Fruit fly (Drosophila melanogaster) whole organism, embryonic: Measurements from ENCODE around the gene CG11560.

ENCODE experiments used
- BtbVII ChIP-seq: fragments of 200-800 bp; sonication (Bioruptor generic); optimal IDR thresholded peaks from 3 replicates; lab custom pipeline; 2017; ENCODE audit warnings: missing biosample characterization, mild to moderate bottlenecking, missing genetic modification characterization
- CG11695 ChIP-seq: fragments of 200-800 bp; sonication (Bioruptor generic); IDR thresholded peaks from 3 replicates; pipeline ENCODE4 v1.3.6; 2022; ENCODE audit warnings: missing biosample characterization, missing genetic modification characterization
- CG12104 ChIP-seq: fragments of 200-800 bp; sonication (Bioruptor generic); optimal IDR thresholded peaks from 3 replicates; lab custom pipeline; 2016; ENCODE audit warnings: missing biosample characterization, missing genetic modification characterization
- CG12155 ChIP-seq: fragments of 200-800 bp; sonication (Bioruptor generic); optimal IDR thresholded peaks from 3 replicates; lab custom pipeline; 2016; ENCODE audit warnings: missing biosample characterization, missing genetic modification characterization
- CG12659 ChIP-seq: fragments of 200-800 bp; sonication (Bioruptor generic); optimal IDR thresholded peaks from 3 replicates; lab custom pipeline; 2017; ENCODE audit warnings: mild to moderate bottlenecking, missing biosample characterization, missing genetic modification reagents, missing genetic modification characterization
- CG16779 ChIP-seq: fragments of 200-800 bp; sonication (Bioruptor generic); IDR thresholded peaks from 2 replicates; pipeline ENCODE4 v1.3.6; 2022; ENCODE audit warnings: missing biosample characterization, missing genetic modification characterization
- CG17802 ChIP-seq: fragments of 200-800 bp; sonication (Bioruptor generic); optimal IDR thresholded peaks from 2 replicates; lab custom pipeline; 2018; ENCODE audit warnings: missing biosample characterization, mild to moderate bottlenecking, missing genetic modification characterization, moderate library complexity
- CG2678 ChIP-seq: fragments of 200-800 bp; sonication (Bioruptor generic); optimal IDR thresholded peaks from 3 replicates; lab custom pipeline; 2019; ENCODE audit warnings: missing biosample characterization, mild to moderate bottlenecking, missing genetic modification characterization, moderate library complexity
- CG3847 ChIP-seq: fragments of 200-800 bp; sonication (Bioruptor generic); IDR thresholded peaks from 2 replicates; pipeline ENCODE4 v1.3.6; 2022; ENCODE audit warnings: missing biosample characterization, missing genetic modification characterization
- CG4328 ChIP-seq: fragments of 200-800 bp; sonication (Bioruptor generic); optimal IDR thresholded peaks from 3 replicates; lab custom pipeline; 2017; ENCODE audit warnings: missing biosample characterization, missing genetic modification reagents, missing genetic modification characterization
- CG6654 ChIP-seq: fragments of 200-800 bp; sonication (Bioruptor generic); optimal IDR thresholded peaks from 2 replicates; lab custom pipeline; 2017; ENCODE audit warnings: missing biosample characterization, mild to moderate bottlenecking, missing genetic modification characterization
- CG7357 ChIP-seq: fragments of 200-800 bp; sonication (Bioruptor generic); IDR thresholded peaks from 3 replicates; pipeline ENCODE4 v1.3.6; 2022; ENCODE audit warnings: missing biosample characterization, missing genetic modification characterization
- CG7987 ChIP-seq: fragments of 200-800 bp; sonication (Bioruptor generic); optimal IDR thresholded peaks from 2 replicates; lab custom pipeline; 2018; ENCODE audit warnings: missing biosample characterization, mild to moderate bottlenecking, missing genetic modification characterization, moderate library complexity
- CkIIα-i1 ChIP-seq: fragments of 200-800 bp; sonication (Bioruptor generic); IDR thresholded peaks from 2 replicates; pipeline ENCODE4 v1.3.6; 2022; ENCODE audit warnings: missing biosample characterization, missing genetic modification characterization
- Dip2 ChIP-seq: fragments of 200-800 bp; sonication (Bioruptor generic); IDR thresholded peaks from 2 replicates; pipeline ENCODE4 v1.3.6; 2022; ENCODE audit warnings: missing biosample characterization, missing genetic modification characterization
- Dip3 ChIP-seq: fragments of 200-800 bp; sonication (Bioruptor generic); optimal IDR thresholded peaks from 3 replicates; lab custom pipeline; 2016; ENCODE audit warnings: missing biosample characterization, missing genetic modification characterization
- Elba2 ChIP-seq: fragments of 200-800 bp; sonication (Bioruptor generic); optimal IDR thresholded peaks from 3 replicates; lab custom pipeline; 2016; ENCODE audit warnings: missing biosample characterization, missing genetic modification characterization
- Fer3 ChIP-seq: fragments of 200-800 bp; sonication (Bioruptor generic); optimal IDR thresholded peaks from 2 replicates; lab custom pipeline; 2018; ENCODE audit warnings: missing biosample characterization, mild to moderate bottlenecking, missing genetic modification characterization, moderate library complexity
- H15 ChIP-seq: fragments of 200-800 bp; sonication (Bioruptor generic); IDR thresholded peaks from 3 replicates; pipeline ENCODE4 v1.3.6; 2022; ENCODE audit warnings: missing biosample characterization, missing genetic modification characterization
- HLH54F ChIP-seq: fragments of 200-800 bp; sonication (Bioruptor generic); optimal IDR thresholded peaks from 3 replicates; lab custom pipeline; 2016; ENCODE audit warnings: missing biosample characterization, missing genetic modification characterization
- Hmx ChIP-seq: fragments of 200-800 bp; sonication (Bioruptor generic); optimal IDR thresholded peaks from 2 replicates; lab custom pipeline; 2016; ENCODE audit warnings: missing biosample characterization, missing genetic modification characterization
- Hr39 ChIP-seq: fragments of >200 bp; optimal IDR thresholded peaks from 2 replicates; lab custom pipeline; 2017
- Kr ChIP-seq: fragments of 200-800 bp; sonication (Bioruptor generic); optimal IDR thresholded peaks from 2 replicates; lab custom pipeline; 2017; ENCODE audit warnings: missing biosample characterization, mild to moderate bottlenecking, missing genetic modification characterization
- Max ChIP-seq: fragments of 200-800 bp; sonication (Bioruptor generic); optimal IDR thresholded peaks from 2 replicates; lab custom pipeline; 2016; ENCODE audit warnings: missing biosample characterization, mild to moderate bottlenecking, missing genetic modification characterization
- Meics ChIP-seq: fragments of 200-800 bp; sonication (Bioruptor generic); optimal IDR thresholded peaks from 2 replicates; lab custom pipeline; 2017; ENCODE audit warnings: missing biosample characterization, mild to moderate bottlenecking, missing genetic modification characterization
- Mes4 ChIP-seq: fragments of 200-800 bp; sonication (Bioruptor generic); optimal IDR thresholded peaks from 2 replicates; lab custom pipeline; 2016; ENCODE audit warnings: missing biosample characterization, missing genetic modification characterization
- NC2β ChIP-seq: fragments of 200-800 bp; sonication (Bioruptor generic); optimal IDR thresholded peaks from 2 replicates; lab custom pipeline; 2016; ENCODE audit warnings: missing biosample characterization, missing genetic modification characterization
- Nf-YA ChIP-seq: fragments of 200-800 bp; sonication (Bioruptor generic); IDR thresholded peaks from 2 replicates; pipeline ENCODE4 v1.3.6; 2022; ENCODE audit warnings: missing biosample characterization, missing genetic modification characterization
- Poxn ChIP-seq: fragments of 200-800 bp; sonication (Bioruptor generic); IDR thresholded peaks from 2 replicates; pipeline ENCODE4 v1.3.6; 2022; ENCODE audit warnings: missing biosample characterization, missing genetic modification characterization
- Sox100B ChIP-seq: fragments of 200-800 bp; sonication (Bioruptor generic); optimal IDR thresholded peaks from 3 replicates; lab custom pipeline; 2018; ENCODE audit warnings: missing biosample characterization, mild to moderate bottlenecking, missing genetic modification characterization
- bbx ChIP-seq: fragments of 200-800 bp; sonication (Bioruptor generic); IDR thresholded peaks from 2 replicates; pipeline ENCODE4 v1.3.6; 2022; ENCODE audit warnings: missing biosample characterization, missing genetic modification characterization; ENCODE audit not compliant: partially characterized antibody
- chif ChIP-seq, 2 experiments: fragments of 200-800 bp; sonication (Bioruptor generic); optimal IDR thresholded peaks; 3 replicates each; lab custom pipeline; 2016; ENCODE audit warnings: missing biosample characterization in 2 of 2, missing genetic modification characterization in 2 of 2
- ci ChIP-seq: fragments of 200-800 bp; sonication (Bioruptor generic); IDR thresholded peaks from 3 replicates; pipeline ENCODE4 v1.3.6; 2022; ENCODE audit warnings: missing biosample characterization, missing genetic modification characterization
- dysf ChIP-seq: fragments of 200-800 bp; sonication (Bioruptor generic); IDR thresholded peaks from 3 replicates; pipeline ENCODE4 v1.3.6; 2022; ENCODE audit warnings: missing biosample characterization, missing genetic modification characterization
- eve ChIP-seq, 2 experiments: fragments of >200 bp; optimal IDR thresholded peaks; 2 replicates each; lab custom pipeline; 2017; ENCODE audit warnings: missing biosample characterization in 2 of 2, missing genetic modification characterization in 2 of 2
- exex ChIP-seq: fragments of 200-800 bp; sonication (Bioruptor generic); optimal IDR thresholded peaks from 4 replicates; lab custom pipeline; 2018; ENCODE audit warnings: missing biosample characterization, mild to moderate bottlenecking, missing genetic modification characterization, moderate library complexity
- gfzf ChIP-seq: fragments of 200-800 bp; sonication (Bioruptor generic); optimal IDR thresholded peaks from 2 replicates; lab custom pipeline; 2016; ENCODE audit warnings: missing biosample characterization, mild to moderate bottlenecking, missing genetic modification characterization, moderate library complexity
- grn ChIP-seq: fragments of 200-800 bp; sonication (Bioruptor generic); optimal IDR thresholded peaks from 3 replicates; lab custom pipeline; 2017; ENCODE audit warnings: missing biosample characterization, missing genetic modification characterization
- gsb-n ChIP-seq: fragments of 200-800 bp; sonication (Bioruptor generic); optimal IDR thresholded peaks from 3 replicates; lab custom pipeline; 2018; ENCODE audit warnings: missing biosample characterization, mild to moderate bottlenecking, missing genetic modification characterization
- insv ChIP-seq, 2 experiments: fragments of 200-800 bp; sonication (Bioruptor generic); optimal IDR thresholded peaks; 3 replicates each; lab custom pipeline; 2016 to 2018; ENCODE audit warnings: missing biosample characterization in 2 of 2, missing genetic modification characterization in 2 of 2
- pros ChIP-seq: fragments of 200-800 bp; sonication (Bioruptor generic); optimal IDR thresholded peaks from 3 replicates; lab custom pipeline; 2019; ENCODE audit warnings: missing biosample characterization, mild to moderate bottlenecking, missing genetic modification characterization, moderate library complexity
- repo ChIP-seq: fragments of 200-800 bp; sonication (Bioruptor generic); optimal IDR thresholded peaks from 2 replicates; lab custom pipeline; 2016; ENCODE audit warnings: missing biosample characterization, missing genetic modification characterization
- sc ChIP-seq, 3 experiments: fragments of >200 bp in 2 of 3; fragments of 200-800 bp in 1 of 3; sonication (Bioruptor generic) in 1 of 3; optimal IDR thresholded peaks; 2 replicates in 2 of 3; 3 replicates in 1 of 3; lab custom pipeline; 2017; ENCODE audit warnings: mild to moderate bottlenecking in 1 of 3, missing biosample characterization in 1 of 3, missing genetic modification characterization in 1 of 3, missing genetic modification reagents in 1 of 3
- shn ChIP-seq: fragments of 200-800 bp; sonication (Bioruptor generic); optimal IDR thresholded peaks from 3 replicates; lab custom pipeline; 2016; ENCODE audit warnings: missing biosample characterization, missing genetic modification characterization
- slbo ChIP-seq: fragments of 200-800 bp; sonication (Bioruptor generic); IDR thresholded peaks from 2 replicates; pipeline ENCODE4 v1.3.6; 2022; ENCODE audit warnings: missing biosample characterization, missing genetic modification characterization
- tap ChIP-seq: fragments of 200-800 bp; optimal IDR thresholded peaks from 3 replicates; lab custom pipeline; 2019; ENCODE audit warnings: missing biosample characterization, mild to moderate bottlenecking, missing genetic modification characterization, moderate library complexity
- tll ChIP-seq, 2 experiments: fragments of 200-800 bp in 1 of 2; fragments of >200 bp in 1 of 2; sonication (Bioruptor generic) in 1 of 2; optimal IDR thresholded peaks; 2 replicates each; lab custom pipeline; 2017 to 2019; ENCODE audit warnings: missing biosample characterization in 2 of 2, missing genetic modification characterization in 2 of 2, mild to moderate bottlenecking in 1 of 2, moderate library complexity in 1 of 2
- tup ChIP-seq: fragments of 200-800 bp; sonication (Bioruptor generic); optimal IDR thresholded peaks from 2 replicates; lab custom pipeline; 2016; ENCODE audit warnings: missing biosample characterization, mild to moderate bottlenecking, missing genetic modification characterization, moderate library complexity
- wdn ChIP-seq: fragments of 200-800 bp; sonication (Bioruptor generic); IDR thresholded peaks from 2 replicates; pipeline ENCODE4 v1.3.6; 2022; ENCODE audit warnings: missing biosample characterization, missing genetic modification characterization
- wek ChIP-seq: fragments of 200-800 bp; sonication (Bioruptor generic); optimal IDR thresholded peaks from 3 replicates; lab custom pipeline; 2018; ENCODE audit warnings: missing biosample characterization, mild to moderate bottlenecking, missing genetic modification characterization, moderate library complexity
- wor ChIP-seq: fragments of 200-800 bp; sonication (Bioruptor generic); IDR thresholded peaks from 2 replicates; pipeline ENCODE4 v1.3.6; 2022; ENCODE audit warnings: missing biosample characterization, missing genetic modification characterization
- zen ChIP-seq: fragments of 200-800 bp; sonication (Bioruptor generic); optimal IDR thresholded peaks from 3 replicates; lab custom pipeline; 2018; ENCODE audit warnings: missing biosample characterization, mild to moderate bottlenecking, missing genetic modification characterization, moderate library complexity

CG11560 gene

dm6 chr3L:12124138-12124583 is 4.3 kb downstream of the CG11560 start (continued):
- no peak for TF ChIP-seq shn (GFP tag; lab: Kevin White, UChicago)
- TF ChIP-seq Kr (GFP tag; lab: Kevin White, UChicago): no peak
- TF ChIP-seq CG16779: no peak
- TF ChIP-seq BtbVII (GFP tag; lab: Kevin White, UChicago): no peak
- no peak for TF ChIP-seq HLH54F (GFP tag; lab: Kevin White, UChicago)
- no peak for TF ChIP-seq dysf (GFP tag; lab: Robert Waterston, UW)
- no peak for TF ChIP-seq wor
- TF ChIP-seq CkIIα-i1 (GFP tag; lab: Robert Waterston, UW): no peak
- TF ChIP-seq exex (tag; lab: Kevin White, UChicago): peak; percentile 61
- TF ChIP-seq tup (GFP tag; lab: Kevin White, UChicago): no peak
- no peak for TF ChIP-seq CG7357 (GFP tag; lab: Robert Waterston, UW)
- TF ChIP-seq Hmx: no peak
- no peak for TF ChIP-seq grn
- TF ChIP-seq Poxn (GFP tag; lab: Robert Waterston, UW): no peak
- peak; percentile 18; the same call in 1 of the 2 replicates for TF ChIP-seq slbo
- TF ChIP-seq CG6654: no peak
- TF ChIP-seq tap (tag; lab: Kevin White, UChicago): no peak
- TF ChIP-seq Sox100B (GFP tag; lab: Kevin White, UChicago): no peak
- TF ChIP-seq tll (GFP tag; optimal IDR thresholded peaks at IDR 0.05; lab: Kevin White, UChicago): no peak
- TF ChIP-seq Dip2 (GFP tag; lab: Robert Waterston, UW): no peak
- TF ChIP-seq CG17802 (tag; lab: Kevin White, UChicago): no peak
- peak; percentile 95 for TF ChIP-seq Elba2 (GFP tag; lab: Kevin White, UChicago)
- TF ChIP-seq CG12155 (GFP tag; lab: Kevin White, UChicago): no peak
- no peak for TF ChIP-seq repo
- TF ChIP-seq CG11695 (GFP tag; lab: Robert Waterston, UW): no peak
- TF ChIP-seq sc (optimal IDR thresholded peaks at IDR 0.05; lab: Kevin White, UChicago): no peak
- TF ChIP-seq sc (GFP tag; optimal IDR thresholded peaks at IDR 0.05; lab: Kevin White, UChicago): no peak
- TF ChIP-seq Meics: no peak
- TF ChIP-seq wek: peak; percentile 60
- peak in 1 of 2 experiments; percentile 1 for TF ChIP-seq insv (GFP tag; optimal IDR thresholded peaks at IDR 0.05; lab: Kevin White, UChicago)
- no peak for TF ChIP-seq NC2β (GFP tag; lab: Kevin White, UChicago)
- peak; percentile 57; the same call in 1 of the 2 replicates for TF ChIP-seq bbx (GFP tag; lab: Robert Waterston, UW)
- TF ChIP-seq H15 (GFP tag; lab: Robert Waterston, UW): no peak
- TF ChIP-seq CG7987 (GFP tag; lab: Kevin White, UChicago): peak; percentile 75
- peak; percentile 57 for TF ChIP-seq CG12659 (GFP tag; lab: Kevin White, UChicago)
- no peak for TF ChIP-seq Mes4
- peak; percentile 66 for TF ChIP-seq ci (GFP tag; lab: Robert Waterston, UW)
- TF ChIP-seq gfzf (GFP tag; lab: Kevin White, UChicago): no peak
- TF ChIP-seq Fer3 (tag; lab: Kevin White, UChicago): no peak
- TF ChIP-seq Nf-YA: no peak
- no peak for TF ChIP-seq CG3847 (GFP tag; lab: Robert Waterston, UW)
- TF ChIP-seq chif (GFP tag; optimal IDR thresholded peaks at IDR 0.05; lab: Kevin White, UChicago): no peak
- TF ChIP-seq CG4328 (GFP tag; lab: Kevin White, UChicago): peak; percentile 4
- TF ChIP-seq zen (tag; lab: Kevin White, UChicago): peak; percentile 56
- no peak for TF ChIP-seq wdn (GFP tag; lab: Robert Waterston, UW)
- TF ChIP-seq Hr39 (lab: Kevin White, UChicago): no peak
- TF ChIP-seq CG2678 (tag; lab: Kevin White, UChicago): no peak
- no peak for TF ChIP-seq eve (GFP tag; optimal IDR thresholded peaks at IDR 0.05; lab: Kevin White, UChicago)
- TF ChIP-seq pros: peak; percentile 89
- no peak for TF ChIP-seq gsb-n (tag; lab: Kevin White, UChicago)
- no peak for TF ChIP-seq Max (GFP tag; lab: Kevin White, UChicago)
- TF ChIP-seq Dip3: no peak
- TF ChIP-seq CG12104 (GFP tag; lab: Kevin White, UChicago): no peak
